Worm (Caenorhabditis elegans) whole organism, mixed stage, embryonic: ENCODE measurements around the gene rgs-5.

Experiments
- M03D4.4 ChIP-seq: sonication (generic microtip); optimal IDR thresholded peaks from 2 replicates; lab custom pipeline; 2017; ENCODE audit warnings: mild to moderate bottlenecking, missing genetic modification characterization, missing compliant biosample characterization
- bed-3 ChIP-seq: fragments of 200-800 bp; sonication (Bioruptor generic); optimal IDR thresholded peaks from 3 replicates; lab custom pipeline; 2018; ENCODE audit warnings: mild to moderate bottlenecking, missing genetic modification characterization, moderate library complexity, missing compliant biosample characterization
- blmp-1 ChIP-seq: fragments of 150-350 bp; optimal IDR thresholded peaks from 2 replicates; lab custom pipeline; 2014; ENCODE audit warnings: missing biosample characterization, missing genetic modification characterization
- ceh-39 ChIP-seq: fragments of 150-350 bp; optimal IDR thresholded peaks from 2 replicates; lab custom pipeline; 2014; ENCODE audit warnings: missing biosample characterization, missing genetic modification characterization
- ceh-43 ChIP-seq: fragments of 200-800 bp; sonication (Bioruptor generic); optimal IDR thresholded peaks from 2 replicates; lab custom pipeline; 2018; ENCODE audit warnings: mild to moderate bottlenecking, missing genetic modification characterization, moderate library complexity, missing compliant biosample characterization
- ceh-83 ChIP-seq: fragments of 200-800 bp; sonication (Bioruptor generic); optimal IDR thresholded peaks from 2 replicates; lab custom pipeline; 2018; ENCODE audit warnings: mild to moderate bottlenecking, missing genetic modification characterization, missing compliant biosample characterization
- ces-1 ChIP-seq: fragments of 150-350 bp; optimal IDR thresholded peaks from 2 replicates; lab custom pipeline; 2014; ENCODE audit warnings: missing biosample characterization, missing genetic modification reagents, missing genetic modification characterization
- cnd-1 ChIP-seq: fragments of 200-800 bp; sonication (Bioruptor generic); optimal IDR thresholded peaks from 2 replicates; lab custom pipeline; 2018; ENCODE audit warnings: mild to moderate bottlenecking, missing genetic modification characterization, missing compliant biosample characterization
- drap-1 ChIP-seq: fragments of 200-800 bp; sonication (Bioruptor generic); optimal IDR thresholded peaks from 3 replicates; lab custom pipeline; 2018; ENCODE audit warnings: mild to moderate bottlenecking, missing genetic modification characterization, missing compliant biosample characterization
- elt-1 ChIP-seq: sonication (generic microtip); optimal IDR thresholded peaks from 2 replicates; lab custom pipeline; 2017; ENCODE audit warnings: missing genetic modification characterization, mild to moderate bottlenecking, missing compliant biosample characterization, antibody characterized with exemption, moderate library complexity, borderline replicate concordance; ENCODE audit not compliant: insufficient read depth
- elt-3 ChIP-seq: fragments of 150-350 bp; optimal IDR thresholded peaks from 2 replicates; lab custom pipeline; 2014; ENCODE audit warnings: missing biosample characterization, missing genetic modification characterization
- flh-1 ChIP-seq: fragments of 200-800 bp; sonication (Bioruptor generic); optimal IDR thresholded peaks from 2 replicates; lab custom pipeline; 2018; ENCODE audit warnings: mild to moderate bottlenecking, missing genetic modification characterization, moderate library complexity, missing compliant biosample characterization
- ham-2 ChIP-seq: fragments of 200-800 bp; sonication (Bioruptor generic); optimal IDR thresholded peaks from 2 replicates; lab custom pipeline; 2018; ENCODE audit warnings: mild to moderate bottlenecking, missing genetic modification characterization, missing compliant biosample characterization
- hlh-1 ChIP-seq: fragments of 150-350 bp; optimal IDR thresholded peaks from 2 replicates; lab custom pipeline; 2014; ENCODE audit warnings: missing biosample characterization, missing genetic modification reagents, missing genetic modification characterization
- lin-13 ChIP-seq: fragments of 150-350 bp; optimal IDR thresholded peaks from 2 replicates; lab custom pipeline; 2014; ENCODE audit warnings: missing biosample characterization, missing genetic modification characterization
- lin-32 ChIP-seq: fragments of 200-800 bp; sonication (Bioruptor generic); optimal IDR thresholded peaks from 2 replicates; lab custom pipeline; 2018; ENCODE audit warnings: mild to moderate bottlenecking, missing genetic modification characterization, missing compliant biosample characterization
- lsy-2 ChIP-seq: fragments of 150-350 bp; optimal IDR thresholded peaks from 2 replicates; lab custom pipeline; 2014; ENCODE audit warnings: missing biosample characterization, missing genetic modification characterization
- mab-5 ChIP-seq: fragments of 150-350 bp; optimal IDR thresholded peaks from 2 replicates; lab custom pipeline; 2014; ENCODE audit warnings: missing biosample characterization, missing genetic modification characterization
- mep-1 ChIP-seq: fragments of 150-350 bp; optimal IDR thresholded peaks from 2 replicates; lab custom pipeline; 2017; ENCODE audit warnings: missing biosample characterization, missing genetic modification reagents, missing genetic modification characterization, inconsistent platforms
- mls-2 ChIP-seq: sonication (generic microtip); optimal IDR thresholded peaks from 2 replicates; lab custom pipeline; 2016; ENCODE audit warnings: mild to moderate bottlenecking, missing genetic modification characterization, moderate library complexity, missing compliant biosample characterization
- nhr-12 ChIP-seq: fragments of 150-350 bp; optimal IDR thresholded peaks from 2 replicates; lab custom pipeline; 2014; ENCODE audit warnings: missing biosample characterization, missing genetic modification characterization
- nhr-2 ChIP-seq: fragments of 150-350 bp; optimal IDR thresholded peaks from 2 replicates; lab custom pipeline; 2014; ENCODE audit warnings: missing biosample characterization, missing genetic modification characterization
- nhr-237 ChIP-seq: fragments of 150-350 bp; optimal IDR thresholded peaks from 2 replicates; lab custom pipeline; 2014; ENCODE audit warnings: missing biosample characterization, missing genetic modification characterization
- nhr-28 ChIP-seq: fragments of 150-350 bp; optimal IDR thresholded peaks from 2 replicates; lab custom pipeline; 2014; ENCODE audit warnings: missing biosample characterization, missing genetic modification characterization
- nhr-76 ChIP-seq: sonication (generic microtip); optimal IDR thresholded peaks from 2 replicates; lab custom pipeline; 2017; ENCODE audit warnings: missing biosample characterization, missing genetic modification characterization
- pha-4 ChIP-seq: fragments of 150-350 bp; optimal IDR thresholded peaks from 2 replicates; lab custom pipeline; 2018; ENCODE audit warnings: missing biosample characterization, missing genetic modification reagents, missing genetic modification characterization
- sem-2 ChIP-seq: fragments of 200-800 bp; sonication (Bioruptor generic); optimal IDR thresholded peaks from 2 replicates; lab custom pipeline; 2018; ENCODE audit warnings: mild to moderate bottlenecking, missing genetic modification characterization, missing compliant biosample characterization
- snpc-4 ChIP-seq: fragments of 150-350 bp; optimal IDR thresholded peaks from 2 replicates; lab custom pipeline; 2014; ENCODE audit warnings: missing biosample characterization, missing genetic modification characterization
- sptf-1 ChIP-seq: sonication (generic microtip); optimal IDR thresholded peaks from 2 replicates; lab custom pipeline; 2017; ENCODE audit warnings: mild to moderate bottlenecking, missing genetic modification characterization, moderate library complexity, missing compliant biosample characterization
- tbx-8 ChIP-seq: fragments of 200-800 bp; sonication (Bioruptor generic); optimal IDR thresholded peaks from 2 replicates; lab custom pipeline; 2018; ENCODE audit warnings: mild to moderate bottlenecking, missing genetic modification characterization, moderate library complexity, missing compliant biosample characterization
- unc-120 ChIP-seq: sonication (generic microtip); optimal IDR thresholded peaks from 2 replicates; lab custom pipeline; 2017; ENCODE audit warnings: missing genetic modification characterization, missing compliant biosample characterization; ENCODE audit not compliant: poor library complexity, severe bottlenecking
- unc-39 ChIP-seq: fragments of 150-350 bp; optimal IDR thresholded peaks from 2 replicates; lab custom pipeline; 2014; ENCODE audit warnings: missing biosample characterization, missing genetic modification characterization
- unc-62 ChIP-seq: fragments of 150-350 bp; optimal IDR thresholded peaks from 2 replicates; lab custom pipeline; 2014; ENCODE audit warnings: missing biosample characterization, missing genetic modification reagents, missing genetic modification characterization
- zip-8 ChIP-seq: fragments of 150-350 bp; optimal IDR thresholded peaks from 2 replicates; lab custom pipeline; 2014; ENCODE audit warnings: missing biosample characterization, missing genetic modification characterization
- ztf-11 ChIP-seq: fragments of 150-350 bp; optimal IDR thresholded peaks from 2 replicates; lab custom pipeline; 2014; ENCODE audit warnings: missing biosample characterization, missing genetic modification characterization

Gene rgs-5

ce11 chrIII:5719105-5719831, 20.9 kb downstream of the rgs-5 start:
- TF ChIP-seq ces-1 (GFP tag; lab: Kevin White, UChicago) (peak; percentile 42), zip-8 (tag; lab: Kevin White, UChicago) (peak; percentile 90), lin-32 (GFP tag; lab: Kevin White, UChicago) (peak; percentile 3), unc-120 (tag; lab: Kevin White, UChicago) (no peak), nhr-2 (tag; lab: Kevin White, UChicago) (peak; percentile 54), nhr-76 (tag; lab: Kevin White, UChicago) (no peak), cnd-1 (tag; lab: Kevin White, UChicago) (peak; percentile 3)

DNA sequence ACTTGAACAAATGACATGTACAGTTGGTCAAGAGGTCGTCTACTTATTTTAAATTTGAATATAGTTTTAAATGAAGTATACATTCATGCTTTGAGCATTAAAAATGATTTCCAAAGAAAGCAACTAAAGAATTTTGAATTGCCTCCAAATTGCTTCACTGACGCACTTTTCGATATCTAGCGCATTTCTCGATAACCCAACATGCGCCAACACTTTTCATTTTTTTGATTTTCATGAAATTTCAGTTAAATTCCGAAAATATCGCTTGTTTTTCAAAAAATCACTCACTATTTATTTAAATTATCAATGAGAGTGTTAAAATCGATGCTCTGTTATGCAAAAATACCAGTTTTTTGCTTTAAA, 21.5 kb downstream of the rgs-5 start:
- TF ChIP-seq unc-62 (no peak), unc-39 (no peak), ztf-11 (tag; lab: Kevin White, UChicago) (no peak), elt-3 (tag; lab: Kevin White, UChicago) (no peak)

- TF ChIP-seq unc-62 (no peak), elt-3 (tag; lab: Kevin White, UChicago) (no peak), cnd-1 (tag; lab: Kevin White, UChicago) (peak; percentile 37), drap-1 (GFP tag; lab: Kevin White, UChicago) (no peak), M03D4.4 (peak; percentile 15), flh-1 (no peak), lsy-2 (tag; lab: Kevin White, UChicago) (no peak), ztf-11 (tag; lab: Kevin White, UChicago) (peak; percentile 0), zip-8 (tag; lab: Kevin White, UChicago) (peak; percentile 41), sptf-1 (no peak), pha-4 (no peak), nhr-237 (tag; lab: Kevin White, UChicago) (no peak), sem-2 (GFP tag; lab: Kevin White, UChicago) (no peak), ceh-39 (tag; lab: Kevin White, UChicago) (no peak), mep-1 (tag; lab: Kevin White, UChicago) (no peak), tbx-8 (no peak), hlh-1 (peak; percentile 15), ceh-83 (no peak), ceh-43 (no peak), unc-39 (no peak), ces-1 (GFP tag; lab: Kevin White, UChicago) (peak; percentile 99), snpc-4 (tag; lab: Kevin White, UChicago) (no peak), nhr-76 (tag; lab: Kevin White, UChicago) (no peak), ham-2 (GFP tag; lab: Kevin White, UChicago) (no peak), unc-120 (tag; lab: Kevin White, UChicago) (no peak), bed-3 (no peak), elt-1 (tag; lab: Kevin White, UChicago) (no peak), lin-13 (tag; lab: Kevin White, UChicago) (no peak), mab-5 (tag; lab: Kevin White, UChicago) (no peak), nhr-12 (tag; lab: Kevin White, UChicago) (no peak), mls-2 (tag; lab: Kevin White, UChicago) (no peak), nhr-2 (tag; lab: Kevin White, UChicago) (peak; percentile 59), nhr-28 (no peak), blmp-1 (tag; lab: Kevin White, UChicago) (no peak), lin-32 (GFP tag; lab: Kevin White, UChicago) (peak; percentile 73)
- TF ChIP-seq, all 35 proteins: peak for 8
Observed at ce11 chrIII:5720266-5721019, 22.1 kb downstream of the rgs-5 start.
